Fruit fly (Drosophila melanogaster) whole organism, adult: ENCODE measurements around the gene Pdhb.

Experiments used
- CG11617 ChIP-seq: fragments of 200-800 bp; sonication (Bioruptor generic); optimal IDR thresholded peaks from 2 replicates; lab custom pipeline; 2017; ENCODE audit warnings: mild to moderate bottlenecking, missing biosample characterization, missing genetic modification reagents, missing genetic modification characterization
- CG12768 ChIP-seq: fragments of 200-800 bp; sonication (Bioruptor generic); optimal IDR thresholded peaks from 2 replicates; lab custom pipeline; 2017; ENCODE audit warnings: missing biosample characterization, missing genetic modification characterization, mild to moderate bottlenecking, moderate library complexity, missing genetic modification reagents
- CG14711 ChIP-seq: fragments of 200-800 bp; sonication (Bioruptor generic); optimal IDR thresholded peaks from 2 replicates; lab custom pipeline; 2018; ENCODE audit warnings: missing biosample characterization, mild to moderate bottlenecking, missing genetic modification characterization, moderate library complexity
- CG1620 ChIP-seq: fragments of 200-800 bp; sonication (Bioruptor generic); optimal IDR thresholded peaks from 2 replicates; lab custom pipeline; 2016; ENCODE audit warnings: missing biosample characterization, missing genetic modification characterization
- CG33017 ChIP-seq: fragments of 200-800 bp; sonication (Bioruptor generic); optimal IDR thresholded peaks from 2 replicates; lab custom pipeline; 2018; ENCODE audit warnings: missing biosample characterization, mild to moderate bottlenecking, missing genetic modification characterization, moderate library complexity
- CG5204 ChIP-seq: fragments of 200-800 bp; sonication (Bioruptor generic); optimal IDR thresholded peaks from 2 replicates; lab custom pipeline; 2016; ENCODE audit warnings: missing biosample characterization, missing genetic modification characterization
- CG7045 ChIP-seq: fragments of 200-800 bp; sonication (Bioruptor generic); optimal IDR thresholded peaks from 2 replicates; lab custom pipeline; 2017; ENCODE audit warnings: missing biosample characterization, mild to moderate bottlenecking, missing genetic modification characterization
- CG7101 ChIP-seq: fragments of 200-800 bp; sonication (Bioruptor generic); optimal IDR thresholded peaks from 2 replicates; lab custom pipeline; 2018; ENCODE audit warnings: missing biosample characterization, mild to moderate bottlenecking, missing genetic modification characterization, moderate library complexity
- Clk ChIP-seq: fragments of 200-800 bp; sonication (Bioruptor generic); optimal IDR thresholded peaks from 2 replicates; lab custom pipeline; 2017; ENCODE audit warnings: missing biosample characterization, missing genetic modification characterization
- Crg-1 ChIP-seq: fragments of 200-800 bp; sonication (Bioruptor generic); optimal IDR thresholded peaks from 2 replicates; lab custom pipeline; 2016; ENCODE audit warnings: missing biosample characterization, missing genetic modification characterization
- Hr96 ChIP-seq: fragments of 200-800 bp; sonication (Bioruptor generic); optimal IDR thresholded peaks from 2 replicates; lab custom pipeline; 2016; ENCODE audit warnings: missing biosample characterization, missing genetic modification characterization
- Mnt ChIP-seq: fragments of 200-800 bp; sonication (Bioruptor generic); optimal IDR thresholded peaks from 2 replicates; lab custom pipeline; 2016; ENCODE audit warnings: missing biosample characterization, mild to moderate bottlenecking, missing genetic modification characterization
- bab1 ChIP-seq: fragments of 200-800 bp; sonication (Bioruptor generic); optimal IDR thresholded peaks from 3 replicates; lab custom pipeline; 2019; ENCODE audit warnings: missing biosample characterization, mild to moderate bottlenecking, missing genetic modification characterization, moderate library complexity
- cic ChIP-seq: fragments of 200-800 bp; sonication (Bioruptor generic); optimal IDR thresholded peaks from 2 replicates; lab custom pipeline; 2017; ENCODE audit warnings: missing biosample characterization, mild to moderate bottlenecking, missing genetic modification characterization, moderate library complexity
- cnc ChIP-seq, 2 experiments: fragments of >200 bp; optimal IDR thresholded peaks; 2 replicates each; lab custom pipeline; 2017
- kay ChIP-seq: fragments of 200-800 bp; sonication (Bioruptor generic); peaks from one replicate; lab custom pipeline; 2016; ENCODE audit warnings: missing biosample characterization, missing genetic modification characterization, borderline replicate concordance
- ovo ChIP-seq: fragments of 200-800 bp; sonication (Bioruptor generic); optimal IDR thresholded peaks from 2 replicates; lab custom pipeline; 2016; ENCODE audit warnings: missing biosample characterization, missing genetic modification characterization
- pad ChIP-seq: fragments of 200-800 bp; sonication (Bioruptor generic); optimal IDR thresholded peaks from 3 replicates; lab custom pipeline; 2017; ENCODE audit warnings: missing biosample characterization, missing genetic modification characterization, mild to moderate bottlenecking, moderate library complexity, missing genetic modification reagents
- tj ChIP-seq: fragments of 200-800 bp; sonication (Bioruptor generic); optimal IDR thresholded peaks from 3 replicates; lab custom pipeline; 2017; ENCODE audit warnings: missing biosample characterization, mild to moderate bottlenecking, missing genetic modification characterization, moderate library complexity
- toe ChIP-seq: fragments of 200-800 bp; sonication (Bioruptor generic); optimal IDR thresholded peaks from 2 replicates; lab custom pipeline; 2016; ENCODE audit warnings: missing biosample characterization, missing genetic modification characterization

The Pdhb gene

dm6 chr3R:29153197-29153644 lies 40.4 kb downstream of the Pdhb start, which contains the start of the genes Slbp and Rpn2:
Gene Slbp, minus strand, starts transcription at chr3R:29153266.
Gene Rpn2, plus strand, starts transcription at chr3R:29153524.
- TF ChIP-seq cic (peak; percentile 47), kay (GFP tag; lab: Kevin White, UChicago) (no peak), tj (GFP tag; lab: Kevin White, UChicago) (peak; percentile 21), CG33017 (tag; lab: Kevin White, UChicago) (peak; percentile 42), Mnt (peak; percentile 77), bab1 (GFP tag; lab: Kevin White, UChicago) (peak; percentile 88), CG5204 (GFP tag; lab: Kevin White, UChicago) (no peak), pad (peak; percentile 72), CG7045 (GFP tag; lab: Kevin White, UChicago) (peak; percentile 22), Clk (peak; percentile 61), CG14711 (tag; lab: Kevin White, UChicago) (peak; percentile 73), CG11617 (peak; percentile 61), cnc (optimal IDR thresholded peaks at IDR 0.05; lab: Kevin White, UChicago) (peak; percentile 94 to 96), toe (GFP tag; lab: Kevin White, UChicago) (no peak), Crg-1 (GFP tag; lab: Kevin White, UChicago) (peak; percentile 77), ovo (GFP tag; lab: Kevin White, UChicago) (peak; percentile 6), CG7101 (peak; percentile 74), CG12768 (GFP tag; lab: Kevin White, UChicago) (peak; percentile 63), Hr96 (peak; percentile 75), CG1620 (GFP tag; lab: Kevin White, UChicago) (peak; percentile 62)

- TF ChIP-seq bab1 (GFP tag; lab: Kevin White, UChicago) (peak; percentile 80), Crg-1 (GFP tag; lab: Kevin White, UChicago) (peak; percentile 65), CG7045 (GFP tag; lab: Kevin White, UChicago) (peak; percentile 82), CG7101 (peak; percentile 80), tj (GFP tag; lab: Kevin White, UChicago) (peak; percentile 59), Clk (peak; percentile 53), CG33017 (tag; lab: Kevin White, UChicago) (peak; percentile 77), cnc (optimal IDR thresholded peaks at IDR 0.05; lab: Kevin White, UChicago) (peak in 1 of 2 experiments; percentile 10), kay (GFP tag; lab: Kevin White, UChicago) (no peak), toe (GFP tag; lab: Kevin White, UChicago) (no peak), cic (peak; percentile 74), CG12768 (GFP tag; lab: Kevin White, UChicago) (peak; percentile 86), Mnt (peak; percentile 71), CG1620 (GFP tag; lab: Kevin White, UChicago) (peak; percentile 62), Hr96 (peak; percentile 89), CG11617 (peak; percentile 92), CG14711 (tag; lab: Kevin White, UChicago) (peak; percentile 63), CG5204 (GFP tag; lab: Kevin White, UChicago) (no peak), pad (peak; percentile 73), ovo (GFP tag; lab: Kevin White, UChicago) (peak; percentile 97)
These were observed 44.8 kb downstream of the Pdhb start, which contains the start of gene rdog for dm6 chr3R:29157418-29158398. Gene rdog, plus strand, starts transcription at chr3R:29158122.

dm6 chr3R:29158721-29159120 lies 45.9 kb downstream of the Pdhb start:
- TF ChIP-seq tj (GFP tag; lab: Kevin White, UChicago), result no peak
- peak; percentile 12 for TF ChIP-seq Mnt
- TF ChIP-seq CG5204 (GFP tag; lab: Kevin White, UChicago), result no peak
- TF ChIP-seq cic, result peak; percentile 89

dm6 chr3R:29159620-29160019 lies 46.7 kb downstream of the Pdhb start:
- TF ChIP-seq bab1 (GFP tag; lab: Kevin White, UChicago), result no peak
- no peak for TF ChIP-seq CG5204 (GFP tag; lab: Kevin White, UChicago)
- no peak for TF ChIP-seq tj (GFP tag; lab: Kevin White, UChicago)

dm6 chr3R:29164930-29165693 lies 52.2 kb downstream of the Pdhb start, which contains the start of gene CG11898:
Gene CG11898, plus strand, starts transcription at chr3R:29165643.
- TF ChIP-seq Mnt, result peak; percentile 13
- no peak for TF ChIP-seq Hr96
- TF ChIP-seq CG7101, result peak; percentile 55
- TF ChIP-seq CG11617, result peak; percentile 17
- TF ChIP-seq kay (GFP tag; lab: Kevin White, UChicago), result no peak
- no peak for TF ChIP-seq ovo (GFP tag; lab: Kevin White, UChicago)
- peak; percentile 2 for TF ChIP-seq CG5204 (GFP tag; lab: Kevin White, UChicago)
- no peak for TF ChIP-seq CG1620 (GFP tag; lab: Kevin White, UChicago)
- peak; percentile 47 for TF ChIP-seq CG33017 (tag; lab: Kevin White, UChicago)
- peak; percentile 4 for TF ChIP-seq CG14711 (tag; lab: Kevin White, UChicago)
